Fruit fly (Drosophila melanogaster): ENCODE measurements around the gene aurA.
A peak's percentile ranks its signal among the peaks of the same experiment; 100 is the strongest.

Gene aurA

DNA sequence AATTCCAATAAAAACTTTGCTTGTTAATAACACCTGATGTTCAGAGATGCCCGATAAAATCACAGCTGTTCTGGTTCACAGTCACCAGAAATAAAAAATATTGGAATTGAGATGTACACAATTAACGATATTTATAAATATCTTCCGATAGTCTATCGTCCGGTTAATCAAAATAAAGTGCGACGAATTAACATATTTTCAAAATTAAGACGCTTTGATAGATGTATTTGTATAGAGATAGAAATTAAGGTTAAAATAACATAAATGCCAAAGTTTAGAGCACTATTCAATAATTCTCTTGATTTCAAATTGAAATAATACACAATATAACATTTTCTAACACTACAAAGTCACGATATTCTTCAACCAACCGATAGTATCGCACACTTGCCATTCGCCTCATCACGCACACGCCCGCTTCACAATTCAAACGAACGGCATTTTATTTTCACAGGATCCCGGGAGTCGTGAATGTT, at the start of gene aurA, which contains the start of gene CG3281 (continued):
- TF ChIP-seq Hmr (GFP tag; optimal IDR thresholded peaks at IDR 0.05) (peak; percentile 81), CG12155 (GFP tag; optimal IDR thresholded peaks at IDR 0.05) (peak; percentile 76), tin (GFP tag; optimal IDR thresholded peaks at IDR 0.05) (peak; percentile 81), D (optimal IDR thresholded peaks at IDR 0.05) (no peak), D (GFP tag; optimal IDR thresholded peaks at IDR 0.05) (peak; percentile 38), wek (GFP tag; optimal IDR thresholded peaks at IDR 0.05) (no peak), CG7745 (tag; optimal IDR thresholded peaks at IDR 0.05) (no peak)

DNA sequence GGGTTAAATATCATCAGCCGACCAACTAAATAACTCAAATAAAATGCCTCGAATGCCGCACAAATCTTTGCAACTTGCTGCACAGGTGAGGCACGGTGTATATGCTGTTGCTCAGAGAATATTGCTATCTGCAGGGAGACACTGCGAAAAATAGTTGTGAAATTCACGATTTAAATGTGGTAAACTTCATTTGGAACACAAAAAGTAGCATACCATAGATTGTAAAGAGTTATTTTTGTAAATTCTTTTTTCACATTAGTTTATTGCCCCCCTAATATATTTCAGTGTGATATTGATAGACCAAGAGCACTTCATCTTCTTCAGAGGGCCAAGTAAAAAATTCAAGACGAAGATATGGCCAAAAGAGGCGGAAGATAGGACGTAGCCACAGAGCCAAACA, 42.3 kb upstream of the aurA start:
- TF ChIP-seq CG8924 (tag; optimal IDR thresholded peaks at IDR 0.05) = no peak
- no peak for TF ChIP-seq CG6854 (GFP tag; optimal IDR thresholded peaks at IDR 0.05)
- no peak for TF ChIP-seq gfzf (GFP tag; optimal IDR thresholded peaks at IDR 0.05)
- TF ChIP-seq CG4617 (GFP tag; optimal IDR thresholded peaks at IDR 0.05; ENCODE audit: borderline replicate concordance) = no peak
- TF ChIP-seq chif (GFP tag; optimal IDR thresholded peaks at IDR 0.05) = peak in 1 of 2 experiments; percentile 7
- 0 out of 3 replicates have a peak, but pooled peaks have one; percentile 37 for TF ChIP-seq CG11093 (GFP tag; IDR thresholded peaks at IDR 0.05)
- 0 out of 3 replicates have a peak, but pooled peaks have one; percentile 13 for TF ChIP-seq Aef1 (GFP tag; IDR thresholded peaks at IDR 0.05)
- peak; percentile 23; the same call in 1 of the 2 replicates for TF ChIP-seq CG17328 (GFP tag; IDR thresholded peaks at IDR 0.05)
- TF ChIP-seq CG10543 (GFP tag; optimal IDR thresholded peaks at IDR 0.05) = no peak
- TF ChIP-seq Rfx (GFP tag; IDR thresholded peaks at IDR 0.05) = peak; percentile 48; the same call in 1 of the 2 replicates
- TF ChIP-seq Xbp1 (GFP tag; optimal IDR thresholded peaks at IDR 0.05) = peak; percentile 30
- TF ChIP-seq kni (GFP tag; optimal IDR thresholded peaks at IDR 0.05) = no peak
- peak; percentile 43 for TF ChIP-seq sisA (GFP tag; IDR thresholded peaks at IDR 0.05)
- TF ChIP-seq ci (GFP tag; IDR thresholded peaks at IDR 0.05) = 0 out of 3 replicates have a peak, but pooled peaks have one; percentile 22
- TF ChIP-seq pita (GFP tag; optimal IDR thresholded peaks at IDR 0.05) = no peak
- TF ChIP-seq NC2β (GFP tag; optimal IDR thresholded peaks at IDR 0.05) = no peak
- TF ChIP-seq BtbVII (GFP tag; optimal IDR thresholded peaks at IDR 0.05) = peak; percentile 25
- TF ChIP-seq grn (GFP tag; optimal IDR thresholded peaks at IDR 0.05) = no peak
- TF ChIP-seq sens (GFP tag) = peak; percentile 87
- 0 out of 2 replicates have a peak, but pooled peaks have one; percentile 23 for TF ChIP-seq CG32772 (GFP tag; IDR thresholded peaks at IDR 0.05)
- peak; percentile 0 for TF ChIP-seq lilli (GFP tag; optimal IDR thresholded peaks at IDR 0.05)
- TF ChIP-seq H15 (GFP tag; IDR thresholded peaks at IDR 0.05) = no peak
- no peak for TF ChIP-seq CG13296 (GFP tag; optimal IDR thresholded peaks at IDR 0.05)
- TF ChIP-seq Ada2b (GFP tag; IDR thresholded peaks at IDR 0.05) = peak; percentile 44; the same call in 1 of the 2 replicates
- peak; percentile 51 for TF ChIP-seq row (GFP tag; IDR thresholded peaks at IDR 0.05)
- TF ChIP-seq CG11504 (tag; optimal IDR thresholded peaks at IDR 0.05) = no peak
- TF ChIP-seq Fer3 (tag; optimal IDR thresholded peaks at IDR 0.05) = peak; percentile 20
- TF ChIP-seq Hr78 (GFP tag; optimal IDR thresholded peaks at IDR 0.05) = no peak
- TF ChIP-seq dysf (GFP tag; IDR thresholded peaks at IDR 0.05) = peak; percentile 62; the same call in 2 of the 3 replicates
- TF ChIP-seq E2f1 (GFP tag; IDR thresholded peaks at IDR 0.05) = 0 out of 2 replicates have a peak, but pooled peaks have one; percentile 31
- peak; percentile 86 for TF ChIP-seq Drgx (GFP tag; IDR thresholded peaks at IDR 0.05)
- peak; percentile 56 for TF ChIP-seq Sox102F (GFP tag; optimal IDR thresholded peaks at IDR 0.05)
- no peak for TF ChIP-seq chm (GFP tag; IDR thresholded peaks at IDR 0.05)
- peak; percentile 65; the same call in 1 of the 2 replicates for TF ChIP-seq vvl (GFP tag; IDR thresholded peaks at IDR 0.05)
- peak; percentile 20 for TF ChIP-seq CG12769 (tag; optimal IDR thresholded peaks at IDR 0.05)
- no peak for TF ChIP-seq Hsf (GFP tag; optimal IDR thresholded peaks at IDR 0.05)
- peak; percentile 28 for TF ChIP-seq Oli (tag; optimal IDR thresholded peaks at IDR 0.05)
- TF ChIP-seq Dp (GFP tag; optimal IDR thresholded peaks at IDR 0.05) = no peak
- no peak for TF ChIP-seq Dip2 (GFP tag; IDR thresholded peaks at IDR 0.05)
- TF ChIP-seq p53 (GFP tag; optimal IDR thresholded peaks at IDR 0.05) = no peak
- no peak for TF ChIP-seq Six4 (GFP tag; optimal IDR thresholded peaks at IDR 0.05)
- 0 out of 3 replicates have a peak, but pooled peaks have one; percentile 31 for TF ChIP-seq ken (GFP tag; IDR thresholded peaks at IDR 0.05)
- TF ChIP-seq crc (GFP tag; optimal IDR thresholded peaks at IDR 0.05) = no peak
